Worm (Caenorhabditis elegans) whole organism, L1 larva: ENCODE data around the gene ugt-1.

Experiments
- egl-27 ChIP-seq, 2 experiments: fragments of 150-350 bp in 1 of 2; sonication (generic microtip); optimal IDR thresholded peaks; 3 replicates each; lab custom pipeline; 2017 to 2018; ENCODE audit warnings: missing biosample characterization in 2 of 2, missing genetic modification characterization in 2 of 2, missing genetic modification reagents in 2 of 2
- lin-39 ChIP-seq: fragments of 150-350 bp; optimal IDR thresholded peaks from 2 replicates; lab custom pipeline; 2014; ENCODE audit warnings: missing biosample characterization, missing genetic modification reagents, missing genetic modification characterization
- mab-9 ChIP-seq: fragments of 200-800 bp; sonication (Bioruptor generic); IDR thresholded peaks from 2 replicates; pipeline ENCODE4 v1.3.6; 2022; ENCODE audit warnings: missing genetic modification reagents, missing genetic modification characterization, missing compliant biosample characterization
- ztf-11 ChIP-seq, 2 experiments: sonication (generic microtip); optimal IDR thresholded peaks; 2 replicates each; lab custom pipeline; 2016 to 2017; ENCODE audit warnings: missing genetic modification characterization in 2 of 2, missing biosample characterization in 1 of 2, missing compliant biosample characterization in 1 of 2

DNA sequence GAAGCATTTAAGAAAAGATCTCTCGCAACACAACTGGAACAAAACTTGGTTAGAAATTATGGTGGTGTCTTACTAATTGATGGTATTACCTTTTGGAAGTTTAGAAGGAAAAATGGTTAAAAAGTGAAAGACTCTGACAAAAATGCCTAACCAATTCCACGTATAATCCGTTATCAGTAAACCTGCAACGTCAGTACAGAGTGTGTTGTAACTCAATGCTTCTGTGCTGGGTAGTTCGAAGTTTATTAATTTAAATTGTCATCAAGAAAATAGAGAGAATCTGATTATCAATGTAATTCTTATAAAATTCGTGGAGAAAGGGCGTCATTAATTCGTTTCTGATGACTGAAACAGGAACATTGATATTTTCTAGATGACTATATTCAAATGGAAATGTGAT lies 39.7 kb downstream of the ugt-1 start:
- TF ChIP-seq ztf-11 (tag; optimal IDR thresholded peaks at IDR 0.05; lab: Kevin White, UChicago), result no peak
- TF ChIP-seq mab-9 (GFP tag; lab: Robert Waterston, UW), result no peak
- no peak for TF ChIP-seq egl-27 (tag; optimal IDR thresholded peaks at IDR 0.05; lab: Kevin White, UChicago)
- no peak for TF ChIP-seq lin-39 (tag; lab: Kevin White, UChicago)
